Worm (Caenorhabditis elegans) whole organism, late embryonic: Measurements from ENCODE around the gene srw-34.

ENCODE experiments used
- ceh-2 ChIP-seq: sonication (generic microtip); optimal IDR thresholded peaks from 2 replicates; lab custom pipeline; 2016; ENCODE audit warnings: missing genotype, missing genetic modification characterization, missing compliant biosample characterization
- ets-4 ChIP-seq: sonication (generic microtip); optimal IDR thresholded peaks from 2 replicates; lab custom pipeline; 2016; ENCODE audit warnings: missing genetic modification characterization, missing compliant biosample characterization
- npax-4 ChIP-seq: sonication (generic microtip); optimal IDR thresholded peaks from 2 replicates; lab custom pipeline; 2016; ENCODE audit warnings: missing genetic modification characterization, missing compliant biosample characterization
- tbx-2 ChIP-seq: sonication (generic microtip); optimal IDR thresholded peaks from 2 replicates; lab custom pipeline; 2016; ENCODE audit warnings: missing genetic modification characterization, missing compliant biosample characterization

DNA sequence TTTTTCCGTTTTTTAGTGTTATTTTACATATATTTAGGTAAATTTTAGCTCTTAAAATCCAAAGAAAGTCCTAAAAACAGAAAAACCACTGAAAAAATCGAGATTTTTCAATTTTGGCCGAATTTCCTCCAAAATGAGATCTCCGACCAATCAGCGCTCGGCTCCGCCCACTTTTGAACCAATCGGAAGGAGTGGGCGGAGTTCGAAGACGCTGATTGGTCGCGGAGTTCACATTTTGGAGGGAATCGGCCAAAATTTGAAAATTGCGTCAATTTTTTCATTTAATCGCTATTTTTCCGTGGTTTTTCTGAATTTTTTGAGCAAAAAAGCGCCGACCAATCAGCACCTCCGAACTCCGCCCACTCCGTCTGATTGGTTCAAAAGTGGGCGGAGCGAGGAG, 18.5 kb upstream of the srw-34 start:
- TF ChIP-seq ets-4 (tag; lab: Kevin White, UChicago) (no peak), npax-4 (tag; lab: Kevin White, UChicago) (no peak), tbx-2 (tag; lab: Kevin White, UChicago) (no peak), ceh-2 (tag; lab: Kevin White, UChicago) (no peak)
